Worm (Caenorhabditis elegans) whole organism, midembryonic: ENCODE data around the gene C05D11.8.

ENCODE experiments used
- T22C8.4 ChIP-seq: fragments of 200-800 bp; sonication (Bioruptor generic); IDR thresholded peaks from 2 replicates; pipeline ENCODE4 v1.3.6; 2022; ENCODE audit warnings: missing genetic modification characterization, missing compliant biosample characterization
- cog-1 ChIP-seq: sonication (generic microtip); optimal IDR thresholded peaks from 2 replicates; lab custom pipeline; 2016; ENCODE audit warnings: missing genetic modification characterization, missing compliant biosample characterization
- flt-1 ChIP-seq: fragments of 200-800 bp; sonication (Bioruptor generic); IDR thresholded peaks from 2 replicates; pipeline ENCODE4 v1.3.6; 2022; ENCODE audit warnings: missing genetic modification characterization, missing compliant biosample characterization
- klf-2 ChIP-seq: fragments of 200-800 bp; sonication (Bioruptor generic); conservative IDR thresholded peaks from 2 replicates; pipeline ENCODE4 v1.3.6; 2022; ENCODE audit warnings: missing genetic modification reagents, missing genetic modification characterization, missing compliant biosample characterization
- med-1 ChIP-seq: sonication (generic microtip); optimal IDR thresholded peaks from 2 replicates; lab custom pipeline; 2017; ENCODE audit warnings: missing genetic modification characterization, mild to moderate bottlenecking, missing compliant biosample characterization, antibody characterized with exemption, missing genetic modification reagents; ENCODE audit not compliant: insufficient read depth
- ref-1 ChIP-seq: fragments of 200-800 bp; sonication (Bioruptor generic); conservative IDR thresholded peaks from 2 replicates; pipeline ENCODE4 v1.3.6; 2022; ENCODE audit warnings: missing genetic modification reagents, missing genetic modification characterization, missing compliant biosample characterization
- tab-1 ChIP-seq: fragments of 200-800 bp; sonication (Bioruptor generic); IDR thresholded peaks from 2 replicates; pipeline ENCODE4 v1.3.6; 2022; ENCODE audit warnings: missing genetic modification characterization, missing compliant biosample characterization
- ztf-23 ChIP-seq: fragments of 200-800 bp; sonication (Bioruptor generic); IDR thresholded peaks from 2 replicates; pipeline ENCODE4 v1.3.6; 2022; ENCODE audit warnings: missing genetic modification reagents, missing genetic modification characterization, missing compliant biosample characterization
- ztf-29 ChIP-seq: fragments of 200-800 bp; sonication (Bioruptor generic); IDR thresholded peaks from 2 replicates; pipeline ENCODE4 v1.3.6; 2022; ENCODE audit warnings: missing genetic modification reagents, missing genetic modification characterization, missing compliant biosample characterization

Gene C05D11.8

DNA sequence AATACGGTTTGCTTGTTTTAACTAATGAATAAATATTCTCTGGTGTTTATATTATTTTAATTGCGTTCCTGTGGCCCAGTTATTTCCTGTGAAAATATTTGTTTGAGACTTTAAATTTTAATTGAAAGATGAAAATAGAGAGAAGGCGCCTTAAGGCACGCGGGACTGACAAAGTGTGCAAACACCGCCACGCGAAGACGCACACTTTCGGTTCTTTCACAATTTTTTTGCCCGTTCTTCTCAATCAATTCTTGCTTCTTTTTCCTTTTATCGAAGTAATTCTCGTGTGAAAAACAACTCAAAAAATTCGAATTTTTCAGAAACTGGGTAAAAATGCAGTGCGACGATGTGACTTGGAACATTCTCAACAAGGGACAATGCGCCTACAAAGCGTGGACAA lies 48.0 kb downstream of the C05D11.8 start, which contains the start of gene C16A3.6:
Gene C16A3.6, plus strand, starts transcription at position 84 of the 400 bp plus-strand sequence.
- TF ChIP-seq ztf-29 (no peak), ref-1 (GFP tag; lab: Robert Waterston, UW) (no peak), tab-1 (no peak), flt-1 (GFP tag; lab: Robert Waterston, UW) (peak; percentile 63; the same call in 1 of the 2 replicates), T22C8.4 (GFP tag; lab: Robert Waterston, UW) (no peak), ztf-23 (GFP tag; lab: Robert Waterston, UW) (no peak)

DNA sequence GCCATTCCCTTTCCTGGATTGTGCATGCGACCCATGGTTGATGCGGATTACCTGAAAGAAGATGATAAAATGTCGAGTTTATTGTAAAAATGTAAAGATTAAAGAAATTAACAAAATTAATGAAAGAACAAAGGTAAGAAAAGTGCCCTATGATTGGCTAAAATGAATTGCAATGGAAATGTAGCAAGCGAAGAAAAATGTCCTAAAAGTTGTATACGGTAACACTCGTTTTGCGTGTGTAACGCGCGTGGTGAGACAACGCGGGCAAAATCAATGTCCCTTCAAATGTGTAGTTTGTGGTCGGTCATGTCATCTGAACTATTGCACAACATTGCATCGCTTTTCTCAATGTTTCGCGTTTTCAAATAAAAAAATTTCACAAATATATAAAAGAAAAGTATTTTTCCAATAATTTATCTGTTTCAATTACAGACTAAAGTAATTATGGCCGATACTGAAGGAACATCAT lies 52.1 kb downstream of the C05D11.8 start, which contains the start of the genes rps-13 and nfx-1:
Gene rps-13, minus strand, starts transcription at position 51 of the 469 bp plus-strand sequence.
Gene nfx-1, plus strand, starts transcription at position 433 of the 469 bp plus-strand sequence.
- TF ChIP-seq klf-2 (GFP tag; lab: Robert Waterston, UW), result no peak
- TF ChIP-seq ref-1 (GFP tag; lab: Robert Waterston, UW), result no peak
- no peak for TF ChIP-seq T22C8.4 (GFP tag; lab: Robert Waterston, UW)
- TF ChIP-seq cog-1 (tag; lab: Kevin White, UChicago), result peak; percentile 65
- no peak for TF ChIP-seq ztf-23 (GFP tag; lab: Robert Waterston, UW)
- TF ChIP-seq ztf-29, result no peak
- peak; percentile 72 for TF ChIP-seq flt-1 (GFP tag; lab: Robert Waterston, UW)

DNA sequence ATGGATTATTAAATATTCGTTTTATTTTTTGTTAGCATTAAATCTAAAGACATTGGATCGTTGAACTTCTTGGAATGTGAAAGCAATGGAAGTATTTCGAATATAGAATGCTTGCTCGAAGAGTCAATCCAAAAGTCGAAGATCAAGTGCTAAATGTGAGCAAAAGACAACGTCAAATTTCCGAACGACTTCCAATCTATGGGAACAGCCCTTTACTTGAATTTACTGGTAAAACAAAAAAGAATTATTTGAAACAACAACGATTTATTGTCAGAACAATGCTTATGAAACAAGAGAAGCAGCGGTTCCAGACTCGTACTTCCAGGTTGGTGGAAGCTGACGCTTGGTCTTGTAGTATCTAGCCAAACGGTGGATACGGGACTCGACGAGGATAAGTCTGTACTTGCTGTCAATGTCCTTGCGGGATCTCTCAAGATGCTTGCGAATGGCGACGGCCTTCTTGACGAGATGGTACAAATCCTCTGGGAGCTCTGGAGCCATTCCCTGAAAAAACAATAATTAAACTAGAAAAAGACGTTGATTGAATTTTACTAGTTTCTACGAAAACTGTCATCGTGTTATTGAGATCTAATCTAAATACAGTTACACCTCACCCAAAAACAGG lies 53.1 kb downstream of the C05D11.8 start:
- no peak for TF ChIP-seq ref-1 (GFP tag; lab: Robert Waterston, UW)
- TF ChIP-seq ztf-23 (GFP tag; lab: Robert Waterston, UW), result no peak
- TF ChIP-seq tab-1, result no peak
- no peak for TF ChIP-seq T22C8.4 (GFP tag; lab: Robert Waterston, UW)
- TF ChIP-seq klf-2 (GFP tag; lab: Robert Waterston, UW), result no peak
- TF ChIP-seq flt-1 (GFP tag; lab: Robert Waterston, UW), result no peak
- TF ChIP-seq ztf-29, result no peak
- no peak for TF ChIP-seq cog-1 (tag; lab: Kevin White, UChicago)
- no peak for TF ChIP-seq med-1 (GFP tag; lab: Kevin White, UChicago)
